Fruit fly (Drosophila melanogaster) whole organism, embryonic: ENCODE data around the gene Idh3b.
A peak's percentile ranks its signal among the peaks of the same experiment; 100 is the strongest.

Source experiments
- Aef1 ChIP-seq: fragments of 200-800 bp; sonication (Bioruptor generic); IDR thresholded peaks from 3 replicates; pipeline ENCODE4 v1.3.6; 2022; ENCODE audit warnings: missing biosample characterization, missing genetic modification characterization
- Blimp-1 ChIP-seq: fragments of 200-800 bp; sonication (Bioruptor generic); optimal IDR thresholded peaks from 3 replicates; lab custom pipeline; 2018; ENCODE audit warnings: missing biosample characterization, missing genetic modification characterization, mild to moderate bottlenecking, moderate library complexity, missing genetic modification reagents
- CG10366 ChIP-seq: fragments of 200-800 bp; sonication (Bioruptor generic); IDR thresholded peaks from 2 replicates; pipeline ENCODE4 v1.3.6; 2022; ENCODE audit warnings: missing biosample characterization, missing genetic modification characterization
- CG10431 ChIP-seq: fragments of 200-800 bp; sonication (Bioruptor generic); optimal IDR thresholded peaks from 3 replicates; lab custom pipeline; 2018; ENCODE audit warnings: missing biosample characterization, mild to moderate bottlenecking, missing genetic modification characterization
- CG10462 ChIP-seq: fragments of 200-800 bp; sonication (Bioruptor generic); optimal IDR thresholded peaks from 2 replicates; lab custom pipeline; 2016; ENCODE audit warnings: missing biosample characterization, missing genetic modification characterization
- CG11456 ChIP-seq: fragments of 200-800 bp; sonication (Bioruptor generic); IDR thresholded peaks from 3 replicates; pipeline ENCODE4 v1.3.6; 2022; ENCODE audit warnings: missing biosample characterization, missing genetic modification characterization
- CG12236 ChIP-seq: fragments of 200-800 bp; sonication (Bioruptor generic); optimal IDR thresholded peaks from 2 replicates; lab custom pipeline; 2016; ENCODE audit warnings: missing biosample characterization, missing genetic modification characterization
- CG13775 ChIP-seq: fragments of 200-800 bp; sonication (Bioruptor generic); optimal IDR thresholded peaks from 3 replicates; lab custom pipeline; 2017; ENCODE audit warnings: missing biosample characterization, mild to moderate bottlenecking, missing genetic modification characterization
- CG14050 ChIP-seq: fragments of 200-800 bp; sonication (Bioruptor generic); IDR thresholded peaks from 3 replicates; pipeline ENCODE4 v1.3.6; 2022; ENCODE audit warnings: missing biosample characterization, missing genetic modification characterization
- CG15601 ChIP-seq: fragments of 200-800 bp; sonication (Bioruptor generic); optimal IDR thresholded peaks from 3 replicates; lab custom pipeline; 2019; ENCODE audit warnings: missing biosample characterization, mild to moderate bottlenecking, missing genetic modification characterization, moderate library complexity
- CG1602 ChIP-seq: fragments of 200-800 bp; sonication (Bioruptor generic); optimal IDR thresholded peaks from 3 replicates; lab custom pipeline; 2016; ENCODE audit warnings: missing biosample characterization, missing genetic modification characterization
- CG2129 ChIP-seq: fragments of 200-800 bp; sonication (Bioruptor generic); IDR thresholded peaks from 2 replicates; pipeline ENCODE4 v1.3.6; 2022; ENCODE audit warnings: missing biosample characterization, missing genetic modification characterization; ENCODE audit not compliant: partially characterized antibody
- CG33213 ChIP-seq: fragments of 200-800 bp; sonication (Bioruptor generic); optimal IDR thresholded peaks from 3 replicates; lab custom pipeline; 2016; ENCODE audit warnings: missing biosample characterization, missing genetic modification characterization
- CG6654 ChIP-seq: fragments of 200-800 bp; sonication (Bioruptor generic); optimal IDR thresholded peaks from 2 replicates; lab custom pipeline; 2017; ENCODE audit warnings: missing biosample characterization, mild to moderate bottlenecking, missing genetic modification characterization
- CG8765 ChIP-seq: fragments of 200-800 bp; sonication (Bioruptor generic); IDR thresholded peaks from 2 replicates; pipeline ENCODE4 v1.3.6; 2022; ENCODE audit warnings: missing biosample characterization, missing genetic modification characterization
- CTCF ChIP-seq: fragments of 200-800 bp; sonication (Bioruptor generic); optimal IDR thresholded peaks from 2 replicates; lab custom pipeline; 2017; ENCODE audit warnings: missing biosample characterization, mild to moderate bottlenecking, missing genetic modification characterization, moderate library complexity
- HLH3B ChIP-seq: fragments of 200-800 bp; sonication (Bioruptor generic); IDR thresholded peaks from 2 replicates; pipeline ENCODE4 v1.3.6; 2022; ENCODE audit warnings: missing biosample characterization, missing genetic modification characterization
- HLH4C ChIP-seq: fragments of 200-800 bp; sonication (Bioruptor generic); IDR thresholded peaks from 3 replicates; pipeline ENCODE4 v1.3.6; 2022; ENCODE audit warnings: missing biosample characterization, missing genetic modification characterization; ENCODE audit not compliant: partially characterized antibody
- Hand ChIP-seq: fragments of 200-800 bp; sonication (Bioruptor generic); optimal IDR thresholded peaks from 2 replicates; lab custom pipeline; 2017; ENCODE audit warnings: mild to moderate bottlenecking, missing biosample characterization, missing genetic modification reagents, missing genetic modification characterization
- Hr78 ChIP-seq, 2 experiments: fragments of 200-800 bp in 1 of 2; fragments of >200 bp in 1 of 2; sonication (Bioruptor generic) in 1 of 2; optimal IDR thresholded peaks; 2 replicates each; lab custom pipeline; 2017 to 2019; ENCODE audit warnings: missing biosample characterization in 2 of 2, missing genetic modification characterization in 2 of 2, mild to moderate bottlenecking in 1 of 2, moderate library complexity in 1 of 2
- Nf-YB ChIP-seq: fragments of 200-800 bp; sonication (Bioruptor generic); optimal IDR thresholded peaks from 3 replicates; lab custom pipeline; 2019; ENCODE audit warnings: missing biosample characterization, mild to moderate bottlenecking, missing genetic modification characterization, moderate library complexity
- Rfx ChIP-seq: fragments of 200-800 bp; sonication (Bioruptor generic); IDR thresholded peaks from 2 replicates; pipeline ENCODE4 v1.3.6; 2022; ENCODE audit warnings: missing biosample characterization, missing genetic modification characterization
- Rx ChIP-seq: fragments of 200-800 bp; sonication (Bioruptor generic); IDR thresholded peaks from 2 replicates; pipeline ENCODE4 v1.3.6; 2022; ENCODE audit warnings: missing biosample characterization, missing genetic modification characterization
- Taf1 ChIP-seq: fragments of 200-800 bp; sonication (Bioruptor generic); IDR thresholded peaks from 2 replicates; pipeline ENCODE4 v1.3.6; 2022; ENCODE audit warnings: missing biosample characterization, missing genetic modification characterization
- abd-A ChIP-seq: fragments of 200-800 bp; sonication (Bioruptor generic); optimal IDR thresholded peaks from 3 replicates; lab custom pipeline; 2019; ENCODE audit warnings: missing biosample characterization, mild to moderate bottlenecking, missing genetic modification characterization, moderate library complexity
- al ChIP-seq: fragments of 200-800 bp; sonication (Bioruptor generic); IDR thresholded peaks from 2 replicates; pipeline ENCODE4 v1.3.6; 2022; ENCODE audit warnings: missing biosample characterization, missing genetic modification characterization
- ap ChIP-seq: fragments of 200-800 bp; sonication (Bioruptor generic); IDR thresholded peaks from 2 replicates; pipeline ENCODE4 v1.3.6; 2022; ENCODE audit warnings: missing biosample characterization, missing genetic modification characterization
- ci ChIP-seq: fragments of 200-800 bp; sonication (Bioruptor generic); IDR thresholded peaks from 3 replicates; pipeline ENCODE4 v1.3.6; 2022; ENCODE audit warnings: missing biosample characterization, missing genetic modification characterization
- dati ChIP-seq: fragments of 200-800 bp; sonication (Bioruptor generic); IDR thresholded peaks from 2 replicates; pipeline ENCODE4 v1.3.6; 2022; ENCODE audit warnings: missing biosample characterization, missing genetic modification characterization
- gsb ChIP-seq: fragments of 200-800 bp; sonication (Bioruptor generic); IDR thresholded peaks from 2 replicates; pipeline ENCODE4 v1.3.6; 2022; ENCODE audit warnings: missing biosample characterization, missing genetic modification characterization
- lab ChIP-seq: fragments of 200-800 bp; sonication (Bioruptor generic); optimal IDR thresholded peaks from 3 replicates; lab custom pipeline; 2017; ENCODE audit warnings: missing biosample characterization, missing genetic modification characterization, mild to moderate bottlenecking, moderate library complexity, missing genetic modification reagents
- lov ChIP-seq, 2 experiments: fragments of 200-800 bp in 1 of 2; fragments of >200 bp in 1 of 2; sonication (Bioruptor generic) in 1 of 2; IDR thresholded peaks in 1 of 2; optimal IDR thresholded peaks in 1 of 2; 2 replicates in 1 of 2; 3 replicates in 1 of 2; pipeline versions ENCODE4 v1.3.6 to Lab custom; 2017 to 2022; ENCODE audit warnings: missing biosample characterization in 1 of 2, missing genetic modification characterization in 1 of 2
- luna ChIP-seq: fragments of 200-800 bp; sonication (Bioruptor generic); optimal IDR thresholded peaks from 2 replicates; lab custom pipeline; 2016; ENCODE audit warnings: missing biosample characterization, missing genetic modification characterization
- oc ChIP-seq: fragments of 200-800 bp; sonication (Bioruptor generic); optimal IDR thresholded peaks from 2 replicates; lab custom pipeline; 2018; ENCODE audit warnings: missing biosample characterization, mild to moderate bottlenecking, missing genetic modification characterization, moderate library complexity
- pan ChIP-seq, 4 experiments: fragments of >200 bp in 3 of 4; fragments of 200-800 bp in 1 of 4; sonication (Bioruptor generic) in 1 of 4; optimal IDR thresholded peaks in 3 of 4; IDR thresholded peaks in 1 of 4; 2 replicates each; pipeline versions ENCODE4 v1.3.6 to Lab custom; 2017 to 2022; ENCODE audit warnings: missing biosample characterization in 2 of 4, missing genetic modification characterization in 2 of 4, mixed read lengths in 1 of 4
- pfk ChIP-seq: fragments of 200-800 bp; sonication (Bioruptor generic); optimal IDR thresholded peaks from 2 replicates; lab custom pipeline; 2018; ENCODE audit warnings: missing biosample characterization, mild to moderate bottlenecking, missing genetic modification characterization, moderate library complexity
- psq ChIP-seq: fragments of 200-800 bp; sonication (Bioruptor generic); optimal IDR thresholded peaks from 2 replicates; lab custom pipeline; 2017; ENCODE audit warnings: missing biosample characterization, missing genetic modification characterization
- schlank ChIP-seq: fragments of 200-800 bp; sonication (Bioruptor generic); optimal IDR thresholded peaks from 2 replicates; lab custom pipeline; 2018; ENCODE audit warnings: missing biosample characterization, mild to moderate bottlenecking, missing genetic modification characterization
- sd ChIP-seq: fragments of 200-800 bp; sonication (Bioruptor generic); optimal IDR thresholded peaks from 3 replicates; lab custom pipeline; 2018; ENCODE audit warnings: missing biosample characterization, mild to moderate bottlenecking, missing genetic modification characterization, moderate library complexity
- sr ChIP-seq: fragments of 200-800 bp; sonication (Bioruptor generic); IDR thresholded peaks from 3 replicates; pipeline ENCODE4 v1.3.6; 2022; ENCODE audit warnings: missing biosample characterization, missing genetic modification characterization
- stwl ChIP-seq: fragments of 200-800 bp; sonication (Bioruptor generic); optimal IDR thresholded peaks from 3 replicates; lab custom pipeline; 2018; ENCODE audit warnings: missing biosample characterization, mild to moderate bottlenecking, missing genetic modification characterization, moderate library complexity
- trem ChIP-seq: fragments of 200-800 bp; optimal IDR thresholded peaks from 3 replicates; lab custom pipeline; 2019; ENCODE audit warnings: missing biosample characterization, mild to moderate bottlenecking, missing genetic modification characterization, moderate library complexity
- unc-4 ChIP-seq: fragments of 200-800 bp; sonication (Bioruptor generic); IDR thresholded peaks from 2 replicates; pipeline ENCODE4 v1.3.6; 2022; ENCODE audit warnings: missing biosample characterization, missing genetic modification characterization; ENCODE audit not compliant: partially characterized antibody
- usp ChIP-seq: fragments of >200 bp; optimal IDR thresholded peaks from 2 replicates; lab custom pipeline; 2017; ENCODE audit warnings: missing biosample characterization, missing genetic modification characterization
- vvl ChIP-seq: fragments of 200-800 bp; sonication (Bioruptor generic); IDR thresholded peaks from 2 replicates; pipeline ENCODE4 v1.3.6; 2022; ENCODE audit warnings: missing biosample characterization, missing genetic modification characterization
- yki ChIP-seq: fragments of >200 bp; optimal IDR thresholded peaks from 3 replicates; lab custom pipeline; 2018
- zen ChIP-seq: fragments of 200-800 bp; sonication (Bioruptor generic); optimal IDR thresholded peaks from 3 replicates; lab custom pipeline; 2018; ENCODE audit warnings: missing biosample characterization, mild to moderate bottlenecking, missing genetic modification characterization, moderate library complexity
- zf30C ChIP-seq: fragments of 200-800 bp; sonication (Bioruptor generic); optimal IDR thresholded peaks from 3 replicates; lab custom pipeline; 2018; ENCODE audit warnings: missing biosample characterization, mild to moderate bottlenecking, missing genetic modification characterization

Idh3b gene

DNA sequence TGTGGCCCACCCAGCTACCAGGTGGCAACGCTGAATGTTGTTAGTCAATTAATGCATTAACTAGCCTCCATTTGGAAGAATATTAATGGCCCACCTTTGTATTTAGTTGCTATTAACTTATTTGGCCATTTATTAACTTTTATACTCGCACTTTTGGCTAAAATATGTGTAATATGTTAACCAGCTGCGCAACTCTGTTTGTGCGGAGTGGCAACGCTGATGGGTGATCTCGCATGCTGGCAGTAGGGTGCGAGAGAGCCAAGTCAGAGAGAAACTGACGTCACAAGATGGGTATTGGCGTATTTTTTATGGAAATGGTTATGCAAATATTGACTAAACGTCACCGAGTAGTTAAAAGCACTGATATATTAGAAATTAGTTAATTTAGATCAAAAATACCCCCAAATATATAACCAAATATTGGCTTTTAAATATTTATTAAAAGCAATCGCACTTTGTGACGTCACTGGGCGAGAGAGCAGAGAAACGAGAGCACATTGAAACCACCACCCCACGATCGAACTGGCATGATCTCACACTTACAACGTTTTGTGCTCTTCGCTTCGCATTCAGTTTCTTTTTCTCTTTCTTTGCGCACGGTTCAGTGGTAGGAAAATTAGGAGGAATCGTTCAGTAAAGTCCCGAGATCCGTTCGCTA is 22.6 kb upstream of the Idh3b start, which contains the start of gene how (continued):
- TF ChIP-seq zen (tag; lab: Kevin White, UChicago): peak; percentile 1
- TF ChIP-seq Hr78 (GFP tag; optimal IDR thresholded peaks at IDR 0.05; lab: Kevin White, UChicago): no peak
- 0 out of 2 replicates have a peak, but pooled peaks have one; percentile 12 for TF ChIP-seq Rfx
- peak; percentile 97 for TF ChIP-seq yki (lab: Kevin White, UChicago)
- peak; percentile 60 for TF ChIP-seq trem (tag; lab: Kevin White, UChicago)
- TF ChIP-seq schlank (tag; lab: Kevin White, UChicago): no peak
- peak; percentile 19; the same call in 1 of the 3 replicates for TF ChIP-seq HLH4C
- TF ChIP-seq CTCF: peak; percentile 29
- TF ChIP-seq Blimp-1 (GFP tag; lab: Kevin White, UChicago): peak; percentile 17
- peak; percentile 24 for TF ChIP-seq Hand (GFP tag; lab: Kevin White, UChicago)
- TF ChIP-seq CG13775 (GFP tag; lab: Kevin White, UChicago): peak; percentile 11
- TF ChIP-seq psq: peak; percentile 7

dm6 chr3R:22040400-22040799 is 21.2 kb upstream of the Idh3b start:
- no peak for TF ChIP-seq pan (optimal IDR thresholded peaks at IDR 0.05; lab: Kevin White, UChicago)
- peak in 1 of 2 experiments; percentile 5 for TF ChIP-seq pan (GFP tag; optimal IDR thresholded peaks at IDR 0.05 in 1 of 2, IDR thresholded peaks at IDR 0.05 in 1 of 2)
- peak; percentile 6 for TF ChIP-seq Blimp-1 (GFP tag; lab: Kevin White, UChicago)
- TF ChIP-seq Aef1: no peak
- TF ChIP-seq sr (GFP tag; lab: Robert Waterston, UW): peak; percentile 94
- TF ChIP-seq gsb (GFP tag; lab: Robert Waterston, UW): no peak
- TF ChIP-seq luna: no peak
- TF ChIP-seq sd: peak; percentile 47
- TF ChIP-seq ci: 0 out of 3 replicates have a peak, but pooled peaks have one; percentile 12
- no peak for TF ChIP-seq HLH3B
- no peak for TF ChIP-seq CG10462 (GFP tag; lab: Kevin White, UChicago)
- 0 out of 3 replicates have a peak, but pooled peaks have one; percentile 24 for TF ChIP-seq CG11456
- 0 out of 2 replicates have a peak, but pooled peaks have one; percentile 22 for TF ChIP-seq vvl
- TF ChIP-seq CG14050 (GFP tag; lab: Robert Waterston, UW): no peak
- peak; percentile 69 for TF ChIP-seq abd-A (tag; lab: Kevin White, UChicago)
- peak; percentile 49 for TF ChIP-seq CG6654
- TF ChIP-seq oc: peak; percentile 67
- no peak for TF ChIP-seq CG15601 (tag; lab: Kevin White, UChicago)

DNA sequence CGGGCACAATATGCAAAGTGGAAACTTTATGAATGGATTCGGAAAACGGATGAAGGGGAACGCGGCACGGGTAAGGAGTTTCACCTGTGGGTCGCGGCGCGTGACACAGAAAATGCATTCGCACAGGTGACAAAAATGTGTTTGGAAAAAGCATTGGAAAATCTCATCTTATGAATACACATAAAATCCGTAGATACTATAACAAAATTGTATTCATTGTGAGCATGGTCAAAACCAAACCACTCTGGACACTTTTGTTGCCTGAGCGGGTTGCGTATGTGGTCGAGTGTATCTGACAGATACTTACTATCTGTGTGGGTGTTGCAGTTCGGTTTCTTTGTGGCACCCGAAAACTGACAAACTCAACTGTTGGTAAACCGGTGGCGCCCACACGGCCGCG is 20.3 kb upstream of the Idh3b start:
- peak; percentile 33; the same call in 1 of the 2 replicates for TF ChIP-seq CG8765 (GFP tag; lab: Robert Waterston, UW)
- no peak for TF ChIP-seq CG33213 (GFP tag; lab: Kevin White, UChicago)
- peak; percentile 70 for TF ChIP-seq ap
- TF ChIP-seq CG10366 (GFP tag; lab: Robert Waterston, UW): peak; percentile 57
- TF ChIP-seq Rx (GFP tag; lab: Robert Waterston, UW): peak; percentile 72
- no peak for TF ChIP-seq Nf-YB (GFP tag; lab: Kevin White, UChicago)
- no peak for TF ChIP-seq lov (optimal IDR thresholded peaks at IDR 0.05; lab: Kevin White, UChicago)
- TF ChIP-seq lov (GFP tag; IDR thresholded peaks at IDR 0.05; lab: Robert Waterston, UW): peak; percentile 82; the same call in 2 of the 3 replicates
- TF ChIP-seq al (GFP tag; lab: Robert Waterston, UW): no peak
- no peak for TF ChIP-seq Taf1 (GFP tag; lab: Robert Waterston, UW)
- no peak for TF ChIP-seq dati (GFP tag; lab: Robert Waterston, UW)
- no peak for TF ChIP-seq CG10431 (GFP tag; lab: Kevin White, UChicago)
- no peak for TF ChIP-seq CG2129 (GFP tag; lab: Robert Waterston, UW)
- no peak for TF ChIP-seq usp (GFP tag; lab: Kevin White, UChicago)
- peak; percentile 20 for TF ChIP-seq CG1602 (GFP tag; lab: Kevin White, UChicago)
- TF ChIP-seq lab (GFP tag; lab: Kevin White, UChicago): no peak
- no peak for TF ChIP-seq sd
- TF ChIP-seq unc-4: no peak
- no peak for TF ChIP-seq zf30C (GFP tag; lab: Kevin White, UChicago)
- TF ChIP-seq stwl (tag; lab: Kevin White, UChicago): no peak
- TF ChIP-seq CG12236: no peak
- no peak for TF ChIP-seq pfk (GFP tag; lab: Kevin White, UChicago)
